Worm (Caenorhabditis elegans) whole organism, young adult: Measurements from ENCODE around the gene Y43F8C.9.

Source experiments
- ets-4 ChIP-seq: fragments of 200-800 bp; sonication (Bioruptor generic); optimal IDR thresholded peaks from 2 replicates; lab custom pipeline; 2018; ENCODE audit warnings: mild to moderate bottlenecking, missing genetic modification characterization, missing compliant biosample characterization
- tbx-9 ChIP-seq: sonication (generic microtip); optimal IDR thresholded peaks from 2 replicates; lab custom pipeline; 2016; ENCODE audit warnings: borderline replicate concordance, missing genetic modification characterization, inconsistent platforms, missing compliant biosample characterization

DNA sequence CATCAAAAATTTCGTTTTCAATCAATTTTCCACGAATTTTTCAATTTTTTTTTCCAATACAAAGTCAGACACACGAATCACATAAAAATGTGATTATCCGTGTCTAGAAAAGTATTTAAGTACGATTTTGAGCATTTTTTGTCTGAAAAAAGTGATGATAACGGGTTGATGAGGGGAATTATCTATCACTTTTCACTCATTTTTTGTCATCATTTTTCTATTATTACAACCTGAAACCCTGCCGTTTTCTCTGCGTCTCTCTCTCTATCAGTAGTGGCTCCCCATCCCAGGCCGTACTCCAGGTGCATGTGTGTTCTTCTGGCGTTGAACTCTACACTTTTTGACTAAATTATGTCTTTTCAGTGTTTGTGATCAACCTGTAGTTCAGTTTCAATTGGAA lies 26.5 kb downstream of the Y43F8C.9 start:
- TF ChIP-seq ets-4 (GFP tag; lab: Kevin White, UChicago) (no peak), tbx-9 (tag; lab: Kevin White, UChicago) (no peak)
